Fruit fly (Drosophila melanogaster) whole organism, wandering third instar larva: Measurements from ENCODE around the gene CG13113.

ENCODE experiments used
- Abd-B ChIP-seq: fragments of >200 bp; optimal IDR thresholded peaks from 2 replicates; lab custom pipeline; 2017; ENCODE audit warnings: missing biosample characterization, missing genetic modification characterization
- CG32264 ChIP-seq: fragments of 200-800 bp; sonication (Bioruptor generic); optimal IDR thresholded peaks from 2 replicates; lab custom pipeline; 2016; ENCODE audit warnings: missing biosample characterization, missing genetic modification characterization
- CG9705 ChIP-seq: fragments of 200-800 bp; sonication (Bioruptor generic); optimal IDR thresholded peaks from 2 replicates; lab custom pipeline; 2018; ENCODE audit warnings: missing biosample characterization, mild to moderate bottlenecking, missing genetic modification characterization
- CrebA ChIP-seq: fragments of 200-800 bp; sonication (Bioruptor generic); optimal IDR thresholded peaks from 2 replicates; lab custom pipeline; 2016; ENCODE audit warnings: missing biosample characterization, mild to moderate bottlenecking, missing genetic modification characterization, borderline replicate concordance
- Dif ChIP-seq: fragments of 200-275, 200-300 bp; sonication (Bioruptor generic); optimal IDR thresholded peaks from 2 replicates; lab custom pipeline; 2018; ENCODE audit warnings: missing biosample characterization, missing genetic modification characterization; ENCODE audit not compliant: partially characterized antibody
- HLH106 ChIP-seq: fragments of 200-800 bp; optimal IDR thresholded peaks from 3 replicates; lab custom pipeline; 2019; ENCODE audit warnings: missing biosample characterization, mild to moderate bottlenecking, missing genetic modification characterization, moderate library complexity
- Hnf4 ChIP-seq: fragments of 200-800 bp; sonication (Bioruptor generic); optimal IDR thresholded peaks from 2 replicates; lab custom pipeline; 2016; ENCODE audit warnings: missing biosample characterization, mild to moderate bottlenecking, missing genetic modification characterization
- Hr78 ChIP-seq: fragments of >200 bp; optimal IDR thresholded peaks from 2 replicates; lab custom pipeline; 2017; ENCODE audit warnings: missing biosample characterization, missing genetic modification characterization
- Hr83 ChIP-seq: fragments of 200-300 bp; sonication (Bioruptor generic); optimal IDR thresholded peaks from 2 replicates; lab custom pipeline; 2016; ENCODE audit warnings: missing biosample characterization, mild to moderate bottlenecking, missing genetic modification characterization, moderate library complexity; ENCODE audit not compliant: poor library complexity, severe bottlenecking
- Jra ChIP-seq: sonication (Bioruptor generic); optimal IDR thresholded peaks from 2 replicates; lab custom pipeline; 2016; ENCODE audit warnings: missing biosample characterization, missing genetic modification characterization
- Mio ChIP-seq: sonication (Bioruptor generic); optimal IDR thresholded peaks from 2 replicates; lab custom pipeline; 2016; ENCODE audit warnings: missing biosample characterization, missing genetic modification characterization
- Myc ChIP-seq: fragments of >200 bp; optimal IDR thresholded peaks from 2 replicates; lab custom pipeline; 2017
- N ChIP-seq: fragments of >200 bp; optimal IDR thresholded peaks from 2 replicates; lab custom pipeline; 2018; ENCODE audit warnings: missing biosample characterization, missing external identifiers, missing genetic modification characterization
- OdsH ChIP-seq: fragments of 200-800 bp; sonication (Bioruptor generic); optimal IDR thresholded peaks from 2 replicates; lab custom pipeline; 2016; ENCODE audit warnings: missing biosample characterization, mild to moderate bottlenecking, missing genetic modification characterization
- Rel ChIP-seq, 2 experiments: fragments of 200-800 bp; sonication (Bioruptor generic) in 1 of 2; optimal IDR thresholded peaks; 2 replicates in 1 of 2; 3 replicates in 1 of 2; lab custom pipeline; 2016 to 2019; ENCODE audit warnings: mild to moderate bottlenecking in 2 of 2, missing biosample characterization in 2 of 2, missing genetic modification characterization in 2 of 2, moderate library complexity in 1 of 2
- Vsx2 ChIP-seq: fragments of 200-300, 225-300 bp; sonication (Bioruptor generic); optimal IDR thresholded peaks from 2 replicates; lab custom pipeline; 2018; ENCODE audit warnings: missing biosample characterization, missing genetic modification characterization; ENCODE audit not compliant: partially characterized antibody
- br ChIP-seq: fragments of 200-800 bp; sonication (Bioruptor generic); optimal IDR thresholded peaks from 2 replicates; lab custom pipeline; 2016; ENCODE audit warnings: missing biosample characterization, missing genetic modification characterization
- brk ChIP-seq: fragments of 200-800 bp; sonication (Bioruptor generic); optimal IDR thresholded peaks from 2 replicates; lab custom pipeline; 2016; ENCODE audit warnings: missing biosample characterization, mild to moderate bottlenecking, missing genetic modification characterization
- dmrt93B ChIP-seq: fragments of 200-800 bp; sonication (Bioruptor generic); optimal IDR thresholded peaks from 2 replicates; lab custom pipeline; 2018; ENCODE audit warnings: missing biosample characterization, mild to moderate bottlenecking, missing genetic modification characterization
- dsf ChIP-seq: sonication (Bioruptor generic); optimal IDR thresholded peaks from 2 replicates; lab custom pipeline; 2016; ENCODE audit warnings: missing biosample characterization, missing genetic modification characterization, borderline replicate concordance
- ey ChIP-seq: fragments of 200-800 bp; sonication (Bioruptor generic); optimal IDR thresholded peaks from 2 replicates; lab custom pipeline; 2016; ENCODE audit warnings: missing biosample characterization, missing genetic modification characterization
- fru ChIP-seq: fragments of 200-800 bp; sonication (Bioruptor generic); optimal IDR thresholded peaks from 3 replicates; lab custom pipeline; 2016; ENCODE audit warnings: missing biosample characterization, mild to moderate bottlenecking, missing genetic modification characterization
- h ChIP-seq: fragments of 200-800 bp; sonication (Bioruptor generic); optimal IDR thresholded peaks from 3 replicates; lab custom pipeline; 2016; ENCODE audit warnings: missing biosample characterization, mild to moderate bottlenecking, missing genetic modification characterization
- jim ChIP-seq: fragments of 175-275, 200-325 bp; sonication (Bioruptor generic); optimal IDR thresholded peaks from 2 replicates; lab custom pipeline; 2016; ENCODE audit warnings: missing biosample characterization, mild to moderate bottlenecking, missing genetic modification characterization
- lola ChIP-seq: fragments of >200 bp; optimal IDR thresholded peaks from 2 replicates; lab custom pipeline; 2017; ENCODE audit warnings: missing biosample characterization, missing genetic modification characterization
- pan ChIP-seq: fragments of >200 bp; optimal IDR thresholded peaks from 2 replicates; lab custom pipeline; 2017
- psq ChIP-seq: fragments of 200-800 bp; sonication (Bioruptor generic); optimal IDR thresholded peaks from 3 replicates; lab custom pipeline; 2017; ENCODE audit warnings: missing biosample characterization, mild to moderate bottlenecking, missing genetic modification characterization, moderate library complexity
- rgr ChIP-seq: fragments of 200-800 bp; sonication (Bioruptor generic); optimal IDR thresholded peaks from 3 replicates; lab custom pipeline; 2016; ENCODE audit warnings: missing biosample characterization, mild to moderate bottlenecking, missing genetic modification characterization
- sage ChIP-seq: fragments of 200-800 bp; sonication (Bioruptor generic); optimal IDR thresholded peaks from 2 replicates; lab custom pipeline; 2016; ENCODE audit warnings: missing biosample characterization, mild to moderate bottlenecking, missing genetic modification characterization
- sv ChIP-seq: fragments of 200-800 bp; sonication (Bioruptor generic); optimal IDR thresholded peaks from 3 replicates; lab custom pipeline; 2016; ENCODE audit warnings: missing biosample characterization, missing genetic modification characterization
- tai ChIP-seq: sonication (Bioruptor generic); optimal IDR thresholded peaks from 2 replicates; lab custom pipeline; 2016; ENCODE audit warnings: missing biosample characterization, missing genetic modification characterization
- usp ChIP-seq: fragments of >200 bp; optimal IDR thresholded peaks from 2 replicates; lab custom pipeline; 2017; ENCODE audit warnings: missing biosample characterization, missing genetic modification characterization
- woc ChIP-seq: sonication (Bioruptor generic); optimal IDR thresholded peaks from 2 replicates; lab custom pipeline; 2016; ENCODE audit warnings: missing biosample characterization, mild to moderate bottlenecking, missing genetic modification characterization

CG13113 gene

dm6 chr2L:9545511-9545910 is 1.5 kb downstream of the CG13113 start, which contains the start of gene CG13114:
Gene CG13114 (plus strand): TSS chr2L:9545811.
- TF ChIP-seq psq (GFP tag; lab: Kevin White, UChicago) (no peak), sv (no peak), Mio (no peak), ey (GFP tag; lab: Kevin White, UChicago) (no peak), pan (lab: Kevin White, UChicago) (no peak), Rel (GFP tag; optimal IDR thresholded peaks at IDR 0.05; lab: Kevin White, UChicago) (no peak), Rel (tag; optimal IDR thresholded peaks at IDR 0.05; lab: Kevin White, UChicago) (no peak), dmrt93B (GFP tag; lab: Kevin White, UChicago) (no peak), OdsH (GFP tag; lab: Kevin White, UChicago) (no peak), Hr78 (GFP tag; lab: Kevin White, UChicago) (no peak), Myc (lab: Kevin White, UChicago) (no peak), Vsx2 (GFP tag; lab: Kevin White, UChicago) (no peak), tai (GFP tag; lab: Kevin White, UChicago) (no peak), woc (no peak)
- TF ChIP-seq, all 38 proteins: peak for 0

DNA sequence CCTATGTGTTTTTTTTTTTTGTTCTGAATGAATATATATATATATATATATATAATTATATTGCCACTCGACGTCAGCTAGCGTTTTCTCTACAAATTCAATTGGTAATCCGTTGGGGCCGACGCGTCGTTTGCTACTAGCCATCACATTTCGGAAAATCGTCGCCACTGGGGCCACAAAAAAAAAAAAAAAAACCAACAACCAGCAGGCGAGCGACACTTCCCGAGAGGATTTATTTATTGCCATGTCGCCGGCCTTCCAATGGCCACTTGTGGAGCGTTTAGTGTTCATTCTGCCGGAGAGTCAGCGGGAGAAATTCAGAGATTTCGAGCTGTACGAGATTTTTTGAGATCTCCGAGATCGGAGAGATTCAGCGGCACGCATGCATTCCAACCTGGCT is 6.9 kb downstream of the CG13113 start:
- TF ChIP-seq Abd-B (GFP tag; lab: Kevin White, UChicago) (no peak), CG9705 (GFP tag; lab: Kevin White, UChicago) (no peak), N (GFP tag; lab: Kevin White, UChicago) (no peak), dmrt93B (GFP tag; lab: Kevin White, UChicago) (no peak), Jra (GFP tag; lab: Kevin White, UChicago) (no peak), ey (GFP tag; lab: Kevin White, UChicago) (no peak), psq (GFP tag; lab: Kevin White, UChicago) (no peak), Dif (no peak)

DNA sequence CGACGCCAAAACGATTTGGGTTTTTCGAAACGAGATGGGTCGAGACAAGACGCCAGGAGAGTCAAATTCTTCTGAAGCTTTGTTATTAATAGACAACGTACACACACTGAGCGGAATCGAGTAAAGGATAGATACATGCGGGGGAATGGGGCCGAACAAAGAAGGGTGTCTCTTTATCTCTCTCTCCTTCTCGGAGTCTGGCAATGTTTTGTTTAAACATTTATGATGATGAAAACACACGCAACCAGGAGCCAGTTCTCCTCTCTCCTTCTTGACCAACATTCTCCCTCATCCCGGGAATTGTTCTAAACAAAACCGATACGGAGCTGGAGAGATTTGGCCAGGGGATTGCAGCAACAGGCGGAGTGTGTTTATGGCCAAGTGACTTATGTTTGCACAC is 13.9 kb downstream of the CG13113 start:
- TF ChIP-seq usp (no peak), fru (no peak), h (GFP tag; lab: Kevin White, UChicago) (no peak), sv (no peak), rgr (GFP tag; lab: Kevin White, UChicago) (no peak), tai (GFP tag; lab: Kevin White, UChicago) (no peak), dmrt93B (GFP tag; lab: Kevin White, UChicago) (no peak), Mio (no peak), Hr78 (GFP tag; lab: Kevin White, UChicago) (no peak), OdsH (GFP tag; lab: Kevin White, UChicago) (no peak), lola (GFP tag; lab: Kevin White, UChicago) (no peak), ey (GFP tag; lab: Kevin White, UChicago) (no peak), CG9705 (GFP tag; lab: Kevin White, UChicago) (no peak), br (GFP tag; lab: Kevin White, UChicago) (no peak)
- TF ChIP-seq, all 38 proteins: peak for 0

DNA sequence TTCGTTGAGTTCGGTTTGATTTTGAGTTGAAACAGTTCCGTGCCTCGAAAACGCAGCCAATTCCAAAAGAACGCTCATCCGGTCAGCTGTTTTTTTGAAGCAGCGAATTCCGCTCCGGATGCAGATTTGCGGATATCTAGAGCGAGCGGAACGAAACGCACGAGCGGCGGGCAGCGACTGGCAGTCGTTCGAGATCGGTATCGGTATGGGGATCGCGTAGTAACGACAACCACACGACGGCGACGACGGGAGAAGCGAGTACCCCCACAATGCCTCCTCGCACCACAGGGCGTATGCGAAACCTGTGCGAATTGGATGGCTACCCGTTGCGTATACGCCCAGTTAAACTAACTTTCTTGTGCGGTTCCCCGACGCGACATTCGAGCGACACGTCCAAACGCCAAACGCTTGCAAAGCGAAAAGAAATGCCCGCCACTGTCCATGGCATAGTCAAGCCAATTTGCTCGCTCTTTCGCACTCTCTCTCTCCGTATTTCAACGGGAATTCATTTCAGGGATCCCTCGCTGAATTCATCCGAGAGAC is 16.1 kb downstream of the CG13113 start:
- TF ChIP-seq woc (no peak), Mio (no peak), Hr78 (GFP tag; lab: Kevin White, UChicago) (no peak), fru (no peak), usp (no peak), sage (GFP tag; lab: Kevin White, UChicago) (no peak), Hr83 (GFP tag; lab: Kevin White, UChicago) (no peak), sv (no peak), Myc (lab: Kevin White, UChicago) (no peak), Dif (no peak), lola (GFP tag; lab: Kevin White, UChicago) (no peak), Rel (GFP tag; optimal IDR thresholded peaks at IDR 0.05; lab: Kevin White, UChicago) (no peak), Rel (tag; optimal IDR thresholded peaks at IDR 0.05; lab: Kevin White, UChicago) (no peak), Hnf4 (GFP tag; lab: Kevin White, UChicago) (no peak), HLH106 (no peak), br (GFP tag; lab: Kevin White, UChicago) (no peak)
- TF ChIP-seq, all 38 proteins: peak for 0

- TF ChIP-seq lola (GFP tag; lab: Kevin White, UChicago) (no peak), HLH106 (no peak), Hnf4 (GFP tag; lab: Kevin White, UChicago) (no peak), brk (no peak), Vsx2 (GFP tag; lab: Kevin White, UChicago) (no peak), sv (no peak), pan (lab: Kevin White, UChicago) (no peak), Abd-B (GFP tag; lab: Kevin White, UChicago) (no peak), Hr83 (GFP tag; lab: Kevin White, UChicago) (no peak), dsf (no peak), tai (GFP tag; lab: Kevin White, UChicago) (no peak), sage (GFP tag; lab: Kevin White, UChicago) (no peak), CG32264 (GFP tag; lab: Kevin White, UChicago) (no peak), usp (no peak), rgr (GFP tag; lab: Kevin White, UChicago) (no peak), CrebA (no peak), Hr78 (GFP tag; lab: Kevin White, UChicago) (no peak), jim (no peak), woc (no peak)
These were observed 18.7 kb downstream of the CG13113 start for dm6 chr2L:9562713-9563112.
